Worm (Caenorhabditis elegans) whole organism, L4 larva: Measurements from ENCODE around the gene slc-17.3.
A peak's percentile ranks its signal among the peaks of the same experiment; 100 is the strongest.

Experiments used
- F26F4.8 ChIP-seq: fragments of 200-800 bp; sonication (Bioruptor generic); conservative IDR thresholded peaks from 2 replicates; pipeline ENCODE4 v1.3.6; 2022; ENCODE audit warnings: missing genetic modification characterization, missing compliant biosample characterization
- T20F7.1 ChIP-seq: fragments of 200-800 bp; sonication (Bioruptor generic); optimal IDR thresholded peaks from 2 replicates; lab custom pipeline; 2018; ENCODE audit warnings: mild to moderate bottlenecking, missing genetic modification characterization, missing compliant biosample characterization
- Y105C5A.15 ChIP-seq: fragments of 200-800 bp; sonication (Bioruptor generic); IDR thresholded peaks from 2 replicates; pipeline ENCODE4 v1.3.6; 2022; ENCODE audit warnings: missing genetic modification characterization, missing compliant biosample characterization
- Y48G9A.11 ChIP-seq: fragments of 200-800 bp; sonication (Bioruptor generic); IDR thresholded peaks from 2 replicates; pipeline ENCODE4 v1.3.6; 2022; ENCODE audit warnings: missing genetic modification reagents, missing genetic modification characterization, missing compliant biosample characterization
- Y5F2A.4 ChIP-seq: fragments of 200-800 bp; sonication (Bioruptor generic); optimal IDR thresholded peaks from 2 replicates; lab custom pipeline; 2018; ENCODE audit warnings: mild to moderate bottlenecking, missing genetic modification characterization, missing compliant biosample characterization
- Y75B8A.6 ChIP-seq: fragments of 200-800 bp; sonication (Bioruptor generic); IDR thresholded peaks from 2 replicates; pipeline ENCODE4 v1.3.6; 2022; ENCODE audit warnings: missing genetic modification reagents, missing genetic modification characterization, missing compliant biosample characterization
- ZK337.2 ChIP-seq: fragments of 200-800 bp; sonication (Bioruptor generic); IDR thresholded peaks from 2 replicates; pipeline ENCODE4 v1.3.6; 2022; ENCODE audit warnings: missing genetic modification reagents, missing genetic modification characterization, missing compliant biosample characterization
- aha-1 ChIP-seq: fragments of 150-350 bp; peaks from one replicate; lab custom pipeline; 2014; ENCODE audit warnings: missing biosample characterization, missing genetic modification characterization
- ceh-32 ChIP-seq: sonication (generic microtip); optimal IDR thresholded peaks from 2 replicates; lab custom pipeline; 2016; ENCODE audit warnings: mild to moderate bottlenecking, missing genetic modification characterization, missing compliant biosample characterization; ENCODE audit not compliant: poor library complexity
- ceh-44 ChIP-seq: fragments of 200-800 bp; sonication (Bioruptor generic); IDR thresholded peaks from 2 replicates; pipeline ENCODE4 v1.3.6; 2022; ENCODE audit warnings: missing genetic modification reagents, missing genetic modification characterization, missing compliant biosample characterization
- ceh-62 ChIP-seq: sonication (generic microtip); optimal IDR thresholded peaks from 2 replicates; lab custom pipeline; 2017; ENCODE audit warnings: missing biosample characterization, missing genetic modification characterization
- daf-16 ChIP-seq, 3 experiments: sonication (generic microtip); optimal IDR thresholded peaks; 2 replicates each; lab custom pipeline; 2016 to 2017; ENCODE audit warnings: missing genetic modification characterization in 3 of 3, missing genetic modification reagents in 3 of 3, mild to moderate bottlenecking in 2 of 3, missing compliant biosample characterization in 2 of 3, missing biosample characterization in 1 of 3, moderate library complexity in 1 of 3
- dmd-9 ChIP-seq: fragments of 200-800 bp; sonication (Bioruptor generic); IDR thresholded peaks from 2 replicates; pipeline ENCODE4 v1.3.6; 2022; ENCODE audit warnings: missing genetic modification reagents, missing genetic modification characterization, missing compliant biosample characterization
- dpl-1 ChIP-seq: fragments of 150-350 bp; optimal IDR thresholded peaks from 2 replicates; lab custom pipeline; 2014; ENCODE audit warnings: missing biosample characterization, missing genetic modification reagents, missing genetic modification characterization
- fos-1 ChIP-seq: fragments of 150-350 bp; optimal IDR thresholded peaks from 2 replicates; lab custom pipeline; 2014; ENCODE audit warnings: missing biosample characterization, missing genetic modification characterization
- hif-1 ChIP-seq, 2 experiments: sonication (generic microtip); optimal IDR thresholded peaks; 2 replicates each; lab custom pipeline; 2016 to 2017; ENCODE audit warnings: missing compliant biosample characterization in 2 of 2, missing genetic modification characterization in 2 of 2, missing genetic modification reagents in 2 of 2, missing genotype in 2 of 2, mild to moderate bottlenecking in 1 of 2
- hlh-11 ChIP-seq: fragments of 200-800 bp; sonication (Bioruptor generic); optimal IDR thresholded peaks from 2 replicates; lab custom pipeline; 2018; ENCODE audit warnings: mild to moderate bottlenecking, missing genetic modification characterization, missing compliant biosample characterization
- hlh-30 ChIP-seq: sonication (generic microtip); optimal IDR thresholded peaks from 2 replicates; lab custom pipeline; 2017; ENCODE audit warnings: antibody characterized with exemption, mild to moderate bottlenecking, missing genetic modification characterization, missing compliant biosample characterization; ENCODE audit not compliant: insufficient read depth
- lin-1 ChIP-seq: fragments of 200-800 bp; sonication (Bioruptor generic); IDR thresholded peaks from 2 replicates; pipeline ENCODE4 v1.3.6; 2022; ENCODE audit warnings: missing genetic modification reagents, missing genetic modification characterization, missing compliant biosample characterization
- lsy-2 ChIP-seq, 2 experiments: fragments of 150-350 bp in 1 of 2; sonication (generic microtip) in 1 of 2; optimal IDR thresholded peaks; 2 replicates each; lab custom pipeline; 2014 to 2017; ENCODE audit warnings: missing biosample characterization in 2 of 2, missing genetic modification characterization in 2 of 2
- madf-5 ChIP-seq, 2 experiments: fragments of 200-800 bp; sonication (Bioruptor generic); IDR thresholded peaks; 2 replicates each; pipeline ENCODE4 v1.3.6; 2022; ENCODE audit warnings: missing compliant biosample characterization in 2 of 2, missing genetic modification characterization in 2 of 2
- madf-9 ChIP-seq: fragments of 200-800 bp; sonication (Bioruptor generic); conservative IDR thresholded peaks from 2 replicates; pipeline ENCODE4 v1.3.6; 2022; ENCODE audit warnings: missing genetic modification reagents, missing genetic modification characterization, missing compliant biosample characterization
- mep-1 ChIP-seq: fragments of 150-350 bp; sonication (generic microtip); optimal IDR thresholded peaks from 3 replicates; lab custom pipeline; 2014; ENCODE audit warnings: missing biosample characterization, missing genetic modification characterization
- mes-2 ChIP-seq: sonication (generic microtip); optimal IDR thresholded peaks from 2 replicates; lab custom pipeline; 2016; ENCODE audit warnings: missing genotype, mild to moderate bottlenecking, missing genetic modification characterization, missing compliant biosample characterization; ENCODE audit not compliant: poor library complexity, severe bottlenecking
- mxl-3 ChIP-seq: fragments of 200-800 bp; sonication (Bioruptor generic); optimal IDR thresholded peaks from 2 replicates; lab custom pipeline; 2018; ENCODE audit warnings: mild to moderate bottlenecking, missing genetic modification characterization, missing compliant biosample characterization
- nhr-102 ChIP-seq: sonication (generic microtip); optimal IDR thresholded peaks from 2 replicates; lab custom pipeline; 2016; ENCODE audit warnings: mild to moderate bottlenecking, missing genetic modification characterization, moderate library complexity, missing compliant biosample characterization
- nhr-41 ChIP-seq: fragments of 200-800 bp; sonication (Bioruptor generic); IDR thresholded peaks from 2 replicates; pipeline ENCODE4 v1.3.6; 2022; ENCODE audit warnings: missing genetic modification reagents, missing genetic modification characterization, missing compliant biosample characterization
- nhr-48 ChIP-seq: sonication (generic microtip); optimal IDR thresholded peaks from 2 replicates; lab custom pipeline; 2016; ENCODE audit warnings: mild to moderate bottlenecking, missing genetic modification characterization, missing compliant biosample characterization
- rbr-2 ChIP-seq: sonication (generic microtip); optimal IDR thresholded peaks from 2 replicates; lab custom pipeline; 2016; ENCODE audit warnings: missing genotype, missing genetic modification characterization, missing compliant biosample characterization
- sdz-12 ChIP-seq: fragments of 200-800 bp; sonication (Bioruptor generic); optimal IDR thresholded peaks from 2 replicates; lab custom pipeline; 2018; ENCODE audit warnings: mild to moderate bottlenecking, missing genetic modification characterization, missing compliant biosample characterization
- snpc-4 ChIP-seq: fragments of 150-350 bp; optimal IDR thresholded peaks from 2 replicates; lab custom pipeline; 2014; ENCODE audit warnings: missing biosample characterization, missing genetic modification characterization
- spr-3 ChIP-seq: fragments of 200-800 bp; sonication (Bioruptor generic); optimal IDR thresholded peaks from 2 replicates; lab custom pipeline; 2018; ENCODE audit warnings: mild to moderate bottlenecking, missing genetic modification characterization, missing compliant biosample characterization
- unc-130 ChIP-seq: sonication (generic microtip); optimal IDR thresholded peaks from 2 replicates; lab custom pipeline; 2016; ENCODE audit warnings: missing genetic modification reagents, missing genetic modification characterization, missing compliant biosample characterization
- unc-39 ChIP-seq: sonication (generic microtip); optimal IDR thresholded peaks from 2 replicates; lab custom pipeline; 2017; ENCODE audit warnings: missing biosample characterization, missing genetic modification characterization
- unc-62 ChIP-seq, 3 experiments: fragments of 150-350 bp in 1 of 3; sonication (generic microtip); optimal IDR thresholded peaks in 2 of 3; peaks in 1 of 3; 1 replicate in 1 of 3; 2 replicates in 2 of 3; lab custom pipeline; 2014 to 2017; ENCODE audit warnings: missing biosample characterization in 3 of 3, missing genetic modification characterization in 3 of 3, missing genetic modification reagents in 3 of 3, missing genotype in 1 of 3
- zag-1 ChIP-seq: fragments of 150-350 bp; optimal IDR thresholded peaks from 2 replicates; lab custom pipeline; 2014; ENCODE audit warnings: missing biosample characterization, missing genetic modification characterization
- zfp-2 ChIP-seq: sonication (generic microtip); optimal IDR thresholded peaks from 2 replicates; lab custom pipeline; 2016; ENCODE audit warnings: mild to moderate bottlenecking, missing genetic modification characterization, missing compliant biosample characterization

Gene slc-17.3

DNA sequence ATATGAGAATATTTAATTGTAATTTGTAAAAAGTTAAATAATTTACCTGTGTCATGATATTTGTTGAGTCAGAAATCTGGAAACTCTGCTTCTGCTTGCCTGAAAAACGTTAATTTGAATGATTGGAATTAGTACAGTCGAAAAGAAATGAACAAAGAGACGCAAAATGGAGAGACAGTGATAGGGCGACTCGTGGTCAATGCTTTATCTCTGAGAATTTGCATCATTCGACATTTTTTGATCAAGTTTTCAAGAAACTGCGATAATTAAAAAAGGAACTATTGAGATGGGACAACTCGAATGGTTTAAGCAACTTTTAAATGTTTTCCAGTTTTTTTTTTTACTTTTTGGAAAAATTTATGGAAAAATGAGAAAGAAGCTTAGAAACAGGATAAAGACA is 4.2 kb downstream of the slc-17.3 start, which contains the start of gene cuc-1:
Gene cuc-1, minus strand, starts transcription at position 101 of the 400 bp plus-strand sequence.
- TF ChIP-seq daf-16 (GFP tag; optimal IDR thresholded peaks at IDR 0.05; lab: Kevin White, UChicago) (no peak), daf-16 (tag; optimal IDR thresholded peaks at IDR 0.05; lab: Kevin White, UChicago) (peak; percentile 5), zfp-2 (tag; lab: Kevin White, UChicago) (no peak), nhr-48 (tag; lab: Kevin White, UChicago) (no peak), ceh-32 (no peak), madf-5 (GFP tag; IDR thresholded peaks at IDR 0.05; lab: Robert Waterston, UW) (no peak), hlh-11 (tag; lab: Kevin White, UChicago) (peak; percentile 3), hlh-30 (peak; percentile 31), zag-1 (tag; lab: Kevin White, UChicago) (no peak)
- TF ChIP-seq, all 104 proteins: peak for 3

DNA sequence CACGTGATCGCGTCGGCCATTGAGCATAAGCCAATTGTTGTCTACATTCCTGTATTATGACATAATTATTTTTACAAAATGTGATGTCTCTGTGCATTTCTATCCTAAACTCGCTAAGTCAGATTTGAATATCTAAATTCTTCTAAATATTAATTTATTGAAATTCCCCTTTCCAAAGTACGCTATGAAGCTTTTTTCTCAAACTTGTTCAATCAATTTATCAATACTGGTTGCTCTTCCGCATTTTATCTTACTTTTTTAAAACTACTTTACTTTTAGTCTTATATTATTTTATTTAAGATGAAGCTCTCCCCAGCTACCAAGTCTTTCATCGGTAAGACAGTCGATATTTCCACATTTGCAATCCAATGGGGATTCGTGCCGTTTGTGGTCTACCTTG is 5.8 kb downstream of the slc-17.3 start, which contains the start of gene tomm-7:
Gene tomm-7, plus strand, starts transcription at position 301 of the 400 bp plus-strand sequence.
- TF ChIP-seq ceh-62 (tag; lab: Kevin White, UChicago) (no peak), T20F7.1 (GFP tag; lab: Kevin White, UChicago) (no peak), mxl-3 (GFP tag; lab: Kevin White, UChicago) (no peak), snpc-4 (tag; lab: Kevin White, UChicago) (no peak), fos-1 (tag; lab: Kevin White, UChicago) (no peak), madf-9 (no peak), Y5F2A.4 (no peak), spr-3 (GFP tag; lab: Kevin White, UChicago) (no peak), nhr-41 (GFP tag; lab: Robert Waterston, UW) (no peak), unc-39 (tag; lab: Kevin White, UChicago) (no peak), sdz-12 (GFP tag; lab: Kevin White, UChicago) (no peak), aha-1 (tag; lab: Kevin White, UChicago) (no peak), Y75B8A.6 (GFP tag; lab: Robert Waterston, UW) (no peak), Y105C5A.15 (GFP tag; lab: Robert Waterston, UW) (no peak), ZK337.2 (GFP tag; lab: Robert Waterston, UW) (no peak)

DNA sequence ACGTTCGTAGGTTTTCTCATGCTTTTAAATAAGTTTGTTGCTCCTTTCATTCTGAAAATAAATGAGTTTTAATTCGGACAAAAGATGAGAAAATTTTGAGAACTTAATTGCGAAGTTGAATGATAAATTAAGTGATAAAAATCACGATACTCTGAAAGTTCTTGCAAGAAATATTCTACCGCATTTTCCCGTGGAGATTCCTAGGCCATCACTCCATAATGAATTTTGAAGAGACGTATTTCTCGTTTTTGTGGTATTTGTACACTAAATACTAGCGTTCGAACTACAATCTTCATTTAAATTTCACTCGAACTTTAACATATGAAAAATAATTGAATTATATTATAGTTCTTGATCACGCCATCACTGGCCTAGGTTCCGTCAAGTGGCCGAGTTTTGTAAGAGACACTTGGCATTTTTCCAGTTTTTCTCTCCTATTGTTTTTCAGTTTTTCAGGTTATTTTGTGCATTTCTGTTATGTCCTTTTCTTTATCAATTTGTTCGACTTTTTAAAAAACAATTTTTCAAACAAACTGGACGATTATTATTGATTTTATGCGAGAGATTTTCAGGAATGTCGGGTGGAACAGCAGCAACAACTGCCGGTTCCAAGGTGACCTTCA is 6.6 kb downstream of the slc-17.3 start, which contains the start of the genes coq-5 and ufm-1:
Gene coq-5, minus strand, starts transcription at position 51 of the 623 bp plus-strand sequence.
Gene ufm-1, plus strand, starts transcription at position 573 of the 623 bp plus-strand sequence.
- TF ChIP-seq T20F7.1 (GFP tag; lab: Kevin White, UChicago) (peak; percentile 58), unc-39 (tag; lab: Kevin White, UChicago) (no peak), lsy-2 (tag; optimal IDR thresholded peaks at IDR 0.05; lab: Kevin White, UChicago) (peak in 1 of 2 experiments; percentile 18), mep-1 (tag; lab: Kevin White, UChicago) (peak; percentile 1), nhr-41 (GFP tag; lab: Robert Waterston, UW) (no peak), dpl-1 (GFP tag; lab: Kevin White, UChicago) (peak; percentile 31), F26F4.8 (GFP tag; lab: Robert Waterston, UW) (no peak), Y48G9A.11 (GFP tag; lab: Robert Waterston, UW) (no peak), rbr-2 (tag; lab: Kevin White, UChicago) (no peak), sdz-12 (GFP tag; lab: Kevin White, UChicago) (no peak), hif-1 (tag; optimal IDR thresholded peaks at IDR 0.05; lab: Kevin White, UChicago) (peak in 1 of 2 experiments; percentile 72), nhr-102 (tag; lab: Kevin White, UChicago) (peak; percentile 3), mes-2 (tag; lab: Kevin White, UChicago) (peak; percentile 35), unc-130 (peak; percentile 78)

DNA sequence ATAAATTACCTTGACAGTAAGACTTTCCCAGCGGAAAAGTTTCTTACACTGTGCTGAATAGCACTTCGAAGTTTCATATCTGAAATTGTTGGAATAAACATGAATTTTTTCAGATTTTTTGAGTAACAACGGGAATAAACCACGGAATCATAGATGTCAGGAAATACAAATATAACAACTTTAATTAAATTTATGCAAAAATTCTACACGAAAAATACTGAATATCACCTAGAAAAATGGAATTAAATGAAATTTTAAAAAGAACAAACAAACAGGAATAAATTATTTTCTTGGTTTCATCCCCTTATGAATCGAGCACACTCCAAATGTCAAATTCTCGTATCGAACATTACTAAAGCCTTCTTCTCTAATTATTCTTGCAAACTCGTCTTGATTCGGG is 7.9 kb downstream of the slc-17.3 start, which contains the start of gene tag-307:
Gene tag-307, minus strand, starts transcription at position 101 of the 400 bp plus-strand sequence.
- TF ChIP-seq mep-1 (tag; lab: Kevin White, UChicago) = no peak
- peak in 1 of 2 experiments; percentile 56 for TF ChIP-seq unc-62 (GFP tag; optimal IDR thresholded peaks at IDR 0.05 in 1 of 2; lab: Kevin White, UChicago)
- TF ChIP-seq unc-62 (tag; optimal IDR thresholded peaks at IDR 0.05; lab: Kevin White, UChicago) = no peak
- no peak for TF ChIP-seq dmd-9
- no peak for TF ChIP-seq ceh-44
- TF ChIP-seq lin-1 = no peak
